Fruit fly (Drosophila melanogaster) whole organism, embryonic: ENCODE data around the gene stol.

Source experiments
- Ada2b ChIP-seq: fragments of 200-800 bp; sonication (Bioruptor generic); IDR thresholded peaks from 2 replicates; pipeline ENCODE4 v1.3.6; 2022; ENCODE audit warnings: missing biosample characterization, missing genetic modification characterization
- Bdp1 ChIP-seq: fragments of 200-800 bp; sonication (Bioruptor generic); optimal IDR thresholded peaks from 3 replicates; lab custom pipeline; 2016; ENCODE audit warnings: missing biosample characterization, missing genetic modification characterization
- CG11696 ChIP-seq: fragments of 200-800 bp; sonication (Bioruptor generic); IDR thresholded peaks from 2 replicates; pipeline ENCODE4 v1.3.6; 2022; ENCODE audit warnings: missing biosample characterization, missing genetic modification characterization
- CG15269 ChIP-seq: fragments of 200-800 bp; sonication (Bioruptor generic); optimal IDR thresholded peaks from 2 replicates; lab custom pipeline; 2018; ENCODE audit warnings: missing biosample characterization, mild to moderate bottlenecking, missing genetic modification characterization, moderate library complexity
- CG1602 ChIP-seq: fragments of 200-800 bp; sonication (Bioruptor generic); optimal IDR thresholded peaks from 3 replicates; lab custom pipeline; 2016; ENCODE audit warnings: missing biosample characterization, missing genetic modification characterization
- CG16815 ChIP-seq: fragments of 200-800 bp; sonication (Bioruptor generic); optimal IDR thresholded peaks from 3 replicates; lab custom pipeline; 2017; ENCODE audit warnings: missing biosample characterization, mild to moderate bottlenecking, missing genetic modification characterization
- CG18262 ChIP-seq: fragments of 200-800 bp; optimal IDR thresholded peaks from 3 replicates; lab custom pipeline; 2019; ENCODE audit warnings: missing biosample characterization, mild to moderate bottlenecking, missing genetic modification characterization, moderate library complexity
- CG2712 ChIP-seq: fragments of 200-800 bp; optimal IDR thresholded peaks from 3 replicates; lab custom pipeline; 2019; ENCODE audit warnings: missing biosample characterization, mild to moderate bottlenecking, missing genetic modification characterization, moderate library complexity
- CG30020 ChIP-seq: fragments of 200-800 bp; optimal IDR thresholded peaks from 2 replicates; lab custom pipeline; 2019; ENCODE audit warnings: missing biosample characterization, mild to moderate bottlenecking, missing genetic modification characterization, moderate library complexity
- CG32772 ChIP-seq: fragments of 200-800 bp; sonication (Bioruptor generic); IDR thresholded peaks from 2 replicates; pipeline ENCODE4 v1.3.6; 2022; ENCODE audit warnings: missing biosample characterization, missing genetic modification characterization
- CG3407 ChIP-seq: fragments of 200-800 bp; sonication (Bioruptor generic); optimal IDR thresholded peaks from 2 replicates; lab custom pipeline; 2018; ENCODE audit warnings: missing biosample characterization, mild to moderate bottlenecking, missing genetic modification characterization
- CG4730 ChIP-seq: fragments of 200-800 bp; sonication (Bioruptor generic); IDR thresholded peaks from 2 replicates; pipeline ENCODE4 v1.3.6; 2022; ENCODE audit warnings: missing biosample characterization, missing genetic modification characterization
- CG6254 ChIP-seq: fragments of 200-800 bp; sonication (Bioruptor generic); optimal IDR thresholded peaks from 3 replicates; lab custom pipeline; 2017; ENCODE audit warnings: mild to moderate bottlenecking, missing biosample characterization, missing genetic modification reagents, missing genetic modification characterization
- CG6813 ChIP-seq: fragments of 200-800 bp; sonication (Bioruptor generic); optimal IDR thresholded peaks from 2 replicates; lab custom pipeline; 2017; ENCODE audit warnings: missing biosample characterization, missing genetic modification characterization, mild to moderate bottlenecking, moderate library complexity, missing genetic modification reagents
- CG7271 ChIP-seq: fragments of 200-800 bp; sonication (Bioruptor generic); optimal IDR thresholded peaks from 2 replicates; lab custom pipeline; 2018; ENCODE audit warnings: missing biosample characterization, mild to moderate bottlenecking, missing genetic modification characterization, moderate library complexity
- CG7987 ChIP-seq: fragments of 200-800 bp; sonication (Bioruptor generic); optimal IDR thresholded peaks from 2 replicates; lab custom pipeline; 2018; ENCODE audit warnings: missing biosample characterization, mild to moderate bottlenecking, missing genetic modification characterization, moderate library complexity
- E2f1 ChIP-seq: fragments of 200-800 bp; sonication (Bioruptor generic); IDR thresholded peaks from 2 replicates; pipeline ENCODE4 v1.3.6; 2022; ENCODE audit warnings: missing biosample characterization, missing genetic modification characterization
- H15 ChIP-seq: fragments of 200-800 bp; sonication (Bioruptor generic); IDR thresholded peaks from 3 replicates; pipeline ENCODE4 v1.3.6; 2022; ENCODE audit warnings: missing biosample characterization, missing genetic modification characterization
- HHEX ChIP-seq: fragments of 200-800 bp; sonication (Bioruptor generic); optimal IDR thresholded peaks from 3 replicates; lab custom pipeline; 2017; ENCODE audit warnings: missing biosample characterization, mild to moderate bottlenecking, missing genetic modification characterization, missing genetic modification reagents
- Jarid2 ChIP-seq: fragments of 200-800 bp; sonication (Bioruptor generic); optimal IDR thresholded peaks from 3 replicates; lab custom pipeline; 2017; ENCODE audit warnings: mild to moderate bottlenecking, missing biosample characterization, missing genetic modification reagents, missing genetic modification characterization
- Kr ChIP-seq: fragments of 200-800 bp; sonication (Bioruptor generic); optimal IDR thresholded peaks from 2 replicates; lab custom pipeline; 2017; ENCODE audit warnings: missing biosample characterization, mild to moderate bottlenecking, missing genetic modification characterization
- Lhr ChIP-seq: fragments of 200-800 bp; sonication (Bioruptor generic); optimal IDR thresholded peaks from 3 replicates; lab custom pipeline; 2017; ENCODE audit warnings: mild to moderate bottlenecking, missing biosample characterization, missing genetic modification reagents, missing genetic modification characterization
- Mrtf ChIP-seq: fragments of 200-800 bp; sonication (Bioruptor generic); IDR thresholded peaks from 3 replicates; pipeline ENCODE4 v1.3.6; 2022; ENCODE audit warnings: missing biosample characterization, missing genetic modification characterization
- Myb ChIP-seq: fragments of 200-800 bp; sonication (Bioruptor generic); optimal IDR thresholded peaks from 2 replicates; lab custom pipeline; 2016; ENCODE audit warnings: missing biosample characterization, missing genetic modification characterization
- NC2β ChIP-seq: fragments of 200-800 bp; sonication (Bioruptor generic); optimal IDR thresholded peaks from 2 replicates; lab custom pipeline; 2016; ENCODE audit warnings: missing biosample characterization, missing genetic modification characterization
- Scr ChIP-seq: fragments of 200-800 bp; sonication (Bioruptor generic); IDR thresholded peaks from 2 replicates; pipeline ENCODE4 v1.3.6; 2022; ENCODE audit warnings: missing biosample characterization, missing genetic modification characterization; ENCODE audit not compliant: partially characterized antibody
- Usf ChIP-seq: fragments of 200-800 bp; sonication (Bioruptor generic); optimal IDR thresholded peaks from 2 replicates; lab custom pipeline; 2017; ENCODE audit warnings: missing genotype, missing biosample characterization, missing genetic modification characterization
- ato ChIP-seq: fragments of 200-800 bp; sonication (Bioruptor generic); IDR thresholded peaks from 2 replicates; pipeline ENCODE4 v1.3.6; 2022; ENCODE audit warnings: missing biosample characterization, missing genetic modification characterization; ENCODE audit not compliant: partially characterized antibody
- cas ChIP-seq: fragments of 200-800 bp; sonication (Bioruptor generic); IDR thresholded peaks from 2 replicates; pipeline ENCODE4 v1.3.6; 2022; ENCODE audit warnings: missing biosample characterization, missing genetic modification characterization
- caup ChIP-seq: fragments of 200-800 bp; sonication (Bioruptor generic); optimal IDR thresholded peaks from 3 replicates; lab custom pipeline; 2017; ENCODE audit warnings: missing biosample characterization, mild to moderate bottlenecking, missing genetic modification characterization, moderate library complexity; ENCODE audit not compliant: severe bottlenecking
- dimm ChIP-seq: fragments of 200-800 bp; sonication (Bioruptor generic); IDR thresholded peaks from 2 replicates; pipeline ENCODE4 v1.3.6; 2022; ENCODE audit warnings: missing biosample characterization, missing genetic modification characterization
- emc ChIP-seq: fragments of 200-800 bp; sonication (Bioruptor generic); optimal IDR thresholded peaks from 2 replicates; lab custom pipeline; 2016; ENCODE audit warnings: missing biosample characterization, missing genetic modification characterization
- esg ChIP-seq: fragments of 200-800 bp; sonication (Bioruptor generic); conservative IDR thresholded peaks from 2 replicates; pipeline ENCODE4 v1.3.6; 2022; ENCODE audit warnings: missing biosample characterization, missing genetic modification characterization
- ewg ChIP-seq: fragments of 200-800 bp; sonication (Bioruptor generic); optimal IDR thresholded peaks from 3 replicates; lab custom pipeline; 2017; ENCODE audit warnings: mild to moderate bottlenecking, missing biosample characterization, missing genetic modification reagents, missing genetic modification characterization
- fu2 ChIP-seq: fragments of 200-800 bp; sonication (Bioruptor generic); optimal IDR thresholded peaks from 2 replicates; lab custom pipeline; 2016; ENCODE audit warnings: missing biosample characterization, missing genetic modification characterization
- gfzf ChIP-seq: fragments of 200-800 bp; sonication (Bioruptor generic); optimal IDR thresholded peaks from 2 replicates; lab custom pipeline; 2016; ENCODE audit warnings: missing biosample characterization, mild to moderate bottlenecking, missing genetic modification characterization, moderate library complexity
- lmd ChIP-seq: fragments of 200-800 bp; sonication (Bioruptor generic); IDR thresholded peaks from 2 replicates; pipeline ENCODE4 v1.3.6; 2022; ENCODE audit warnings: missing biosample characterization, missing genetic modification characterization
- lola ChIP-seq, 3 experiments: fragments of >200 bp in 2 of 3; fragments of 200-800 bp in 1 of 3; sonication (Bioruptor generic) in 1 of 3; optimal IDR thresholded peaks; 2 replicates each; lab custom pipeline; 2017 to 2019; ENCODE audit warnings: missing biosample characterization in 3 of 3, missing genetic modification characterization in 3 of 3, mild to moderate bottlenecking in 1 of 3, moderate library complexity in 1 of 3
- oc ChIP-seq: fragments of 200-800 bp; sonication (Bioruptor generic); optimal IDR thresholded peaks from 2 replicates; lab custom pipeline; 2018; ENCODE audit warnings: missing biosample characterization, mild to moderate bottlenecking, missing genetic modification characterization, moderate library complexity
- odd ChIP-seq: fragments of 200-800 bp; sonication (Bioruptor generic); optimal IDR thresholded peaks from 2 replicates; lab custom pipeline; 2017; ENCODE audit warnings: missing biosample characterization, mild to moderate bottlenecking, missing genetic modification characterization
- pan ChIP-seq, 4 experiments: fragments of >200 bp in 3 of 4; fragments of 200-800 bp in 1 of 4; sonication (Bioruptor generic) in 1 of 4; optimal IDR thresholded peaks in 3 of 4; IDR thresholded peaks in 1 of 4; 2 replicates each; pipeline versions ENCODE4 v1.3.6 to Lab custom; 2017 to 2022; ENCODE audit warnings: missing biosample characterization in 2 of 4, missing genetic modification characterization in 2 of 4, mixed read lengths in 1 of 4
- shn ChIP-seq: fragments of 200-800 bp; sonication (Bioruptor generic); optimal IDR thresholded peaks from 3 replicates; lab custom pipeline; 2016; ENCODE audit warnings: missing biosample characterization, missing genetic modification characterization
- sim ChIP-seq: fragments of 200-800 bp; sonication (Bioruptor generic); IDR thresholded peaks from 2 replicates; pipeline ENCODE4 v1.3.6; 2022; ENCODE audit warnings: missing biosample characterization, missing genetic modification characterization
- sisA ChIP-seq: fragments of 200-800 bp; sonication (Bioruptor generic); IDR thresholded peaks from 2 replicates; pipeline ENCODE4 v1.3.6; 2022; ENCODE audit warnings: missing biosample characterization, missing genetic modification characterization
- sr ChIP-seq: fragments of 200-800 bp; sonication (Bioruptor generic); IDR thresholded peaks from 3 replicates; pipeline ENCODE4 v1.3.6; 2022; ENCODE audit warnings: missing biosample characterization, missing genetic modification characterization
- vnd ChIP-seq: fragments of 200-800 bp; sonication (Bioruptor generic); IDR thresholded peaks from 3 replicates; pipeline ENCODE4 v1.3.6; 2022; ENCODE audit warnings: missing biosample characterization, missing genetic modification characterization; ENCODE audit not compliant: partially characterized antibody
- wek ChIP-seq: fragments of 200-800 bp; sonication (Bioruptor generic); optimal IDR thresholded peaks from 3 replicates; lab custom pipeline; 2018; ENCODE audit warnings: missing biosample characterization, mild to moderate bottlenecking, missing genetic modification characterization, moderate library complexity
- yki ChIP-seq: fragments of >200 bp; optimal IDR thresholded peaks from 3 replicates; lab custom pipeline; 2018

The stol gene

DNA sequence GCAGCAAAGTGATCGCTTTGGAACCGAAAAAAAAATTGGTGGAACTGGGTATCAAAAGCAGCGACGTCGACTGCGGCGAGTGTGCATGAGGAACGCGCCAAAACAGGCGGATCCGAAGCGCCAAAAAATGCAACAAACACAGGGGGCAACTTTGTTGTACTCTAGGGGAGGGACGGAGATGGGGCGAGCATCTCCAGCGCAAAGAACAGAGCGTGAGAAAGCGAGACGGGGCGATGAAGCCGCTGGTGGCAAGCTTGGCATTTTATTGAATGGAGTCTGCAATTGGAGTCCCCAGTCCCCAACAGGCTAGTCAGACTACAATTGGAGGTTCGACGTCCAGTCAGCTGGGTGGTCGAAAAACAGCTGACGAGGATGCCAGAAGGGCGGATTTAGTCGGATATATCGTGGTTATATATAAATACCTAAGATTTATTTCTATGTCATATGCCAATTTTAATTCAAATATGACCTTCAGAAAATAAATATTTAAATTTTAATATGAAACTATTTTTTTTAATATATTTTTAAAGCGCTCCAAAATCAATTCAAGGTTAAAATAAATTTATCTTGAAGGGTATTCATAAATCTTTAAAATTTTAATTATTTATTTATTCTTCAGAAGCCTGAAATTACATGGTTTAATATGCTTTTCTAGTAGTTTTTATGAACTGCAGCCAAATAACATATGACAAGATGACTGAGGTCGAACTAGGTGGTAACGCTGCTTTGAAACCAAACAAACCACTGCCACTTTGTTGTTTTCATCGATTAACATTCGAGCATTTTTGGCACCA, 28.7 kb upstream of the stol start (continued):
- TF ChIP-seq lola (GFP tag; optimal IDR thresholded peaks at IDR 0.05; lab: Kevin White, UChicago) (peak in 1 of 3 experiments; percentile 98), ewg (GFP tag; lab: Kevin White, UChicago) (peak; percentile 82), esg (peak; percentile 82), CG15269 (tag; lab: Kevin White, UChicago) (peak; percentile 94), vnd (GFP tag; lab: Robert Waterston, UW) (no peak), HHEX (GFP tag; lab: Kevin White, UChicago) (peak; percentile 91), gfzf (GFP tag; lab: Kevin White, UChicago) (no peak), CG1602 (GFP tag; lab: Kevin White, UChicago) (peak; percentile 86), emc (no peak), CG4730 (GFP tag; lab: Robert Waterston, UW) (peak; percentile 70), CG11696 (GFP tag; lab: Robert Waterston, UW) (no peak), NC2β (GFP tag; lab: Kevin White, UChicago) (no peak), CG3407 (GFP tag; lab: Kevin White, UChicago) (peak; percentile 79), lmd (GFP tag; lab: Robert Waterston, UW) (peak; percentile 89), fu2 (GFP tag; lab: Kevin White, UChicago) (peak; percentile 4), CG2712 (tag; lab: Kevin White, UChicago) (peak; percentile 96), sim (GFP tag; lab: Robert Waterston, UW) (peak; percentile 32; the same call in 1 of the 2 replicates), Kr (GFP tag; lab: Kevin White, UChicago) (peak; percentile 37), ato (GFP tag; lab: Robert Waterston, UW) (no peak), pan (optimal IDR thresholded peaks at IDR 0.05; lab: Kevin White, UChicago) (no peak), pan (GFP tag; optimal IDR thresholded peaks at IDR 0.05 in 1 of 2, IDR thresholded peaks at IDR 0.05 in 1 of 2) (peak in 1 of 2 experiments; percentile 78), Usf (peak; percentile 88), Lhr (peak; percentile 55), CG6813 (GFP tag; lab: Kevin White, UChicago) (peak; percentile 87), CG16815 (GFP tag; lab: Kevin White, UChicago) (peak; percentile 85), CG6254 (GFP tag; lab: Kevin White, UChicago) (peak; percentile 76), cas (peak; percentile 26; the same call in 1 of the 2 replicates), Scr (GFP tag; lab: Robert Waterston, UW) (0 out of 2 replicates have a peak, but pooled peaks have one; percentile 32), Myb (no peak), shn (GFP tag; lab: Kevin White, UChicago) (no peak), oc (tag; lab: Kevin White, UChicago) (peak; percentile 68), caup (peak; percentile 87), Bdp1 (GFP tag; lab: Kevin White, UChicago) (no peak), sr (GFP tag; lab: Robert Waterston, UW) (no peak), Ada2b (GFP tag; lab: Robert Waterston, UW) (peak; percentile 74), wek (GFP tag; lab: Kevin White, UChicago) (no peak), odd (peak; percentile 91), sisA (GFP tag; lab: Robert Waterston, UW) (peak; percentile 72), CG32772 (GFP tag; lab: Robert Waterston, UW) (peak; percentile 62), Jarid2 (GFP tag; lab: Kevin White, UChicago) (no peak), CG7987 (GFP tag; lab: Kevin White, UChicago) (peak; percentile 22), yki (lab: Kevin White, UChicago) (no peak), Mrtf (peak; percentile 51; the same call in 1 of the 3 replicates), H15 (GFP tag; lab: Robert Waterston, UW) (peak; percentile 61; the same call in 1 of the 3 replicates), CG7271 (tag; lab: Kevin White, UChicago) (peak; percentile 81), CG30020 (tag; lab: Kevin White, UChicago) (peak; percentile 84), CG18262 (tag; lab: Kevin White, UChicago) (peak; percentile 98), dimm (no peak), E2f1 (GFP tag; lab: Robert Waterston, UW) (peak; percentile 39; the same call in 1 of the 2 replicates)
